Worm (Caenorhabditis elegans): ENCODE results near the gene mys-1.
"Not testable (repeated sequence)": the region's sequence is repeated elsewhere in the genome, so short reads cannot be mapped to it uniquely, and the experiment has no call there.

DNA sequence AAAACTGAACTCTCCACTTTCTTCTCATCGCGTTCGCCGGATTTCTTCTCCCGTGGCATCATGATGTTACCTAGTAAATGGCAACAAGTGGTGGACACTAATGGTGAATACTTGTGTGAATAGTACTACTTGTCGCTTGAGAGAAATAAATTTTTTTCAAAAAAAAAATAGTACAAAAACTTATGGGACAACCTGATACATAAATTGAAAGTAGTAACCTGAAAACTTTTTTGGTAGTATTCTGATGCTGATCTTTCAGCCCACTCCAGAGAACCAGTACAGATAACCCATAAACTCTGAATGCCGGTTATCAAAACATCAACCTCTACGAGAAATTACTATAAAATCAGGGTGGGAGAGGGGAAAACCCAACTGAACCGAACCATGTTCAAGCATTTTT is 26.7 kb downstream of the mys-1 start, which contains the start of gene Y57E12AL.2:
- TF ChIP-seq pha-4 (tag; optimal IDR thresholded peaks at IDR 0.05); pag-3 (tag; optimal IDR thresholded peaks at IDR 0.05; ENCODE audit: borderline replicate concordance); unc-55 (GFP tag; optimal IDR thresholded peaks at IDR 0.05); elt-2 (tag; optimal IDR thresholded peaks at IDR 0.05); ref-2 (tag; optimal IDR thresholded peaks at IDR 0.05); ets-4 (tag; optimal IDR thresholded peaks at IDR 0.05); tbx-2 (tag; optimal IDR thresholded peaks at IDR 0.05); zip-5 (tag; optimal IDR thresholded peaks at IDR 0.05); nfya-1 (tag; optimal IDR thresholded peaks at IDR 0.05); sdc-2 (tag; optimal IDR thresholded peaks at IDR 0.05): not testable (repeated sequence)
